Worm (Caenorhabditis elegans): ENCODE results near the gene kin-5.

The kin-5 gene

DNA sequence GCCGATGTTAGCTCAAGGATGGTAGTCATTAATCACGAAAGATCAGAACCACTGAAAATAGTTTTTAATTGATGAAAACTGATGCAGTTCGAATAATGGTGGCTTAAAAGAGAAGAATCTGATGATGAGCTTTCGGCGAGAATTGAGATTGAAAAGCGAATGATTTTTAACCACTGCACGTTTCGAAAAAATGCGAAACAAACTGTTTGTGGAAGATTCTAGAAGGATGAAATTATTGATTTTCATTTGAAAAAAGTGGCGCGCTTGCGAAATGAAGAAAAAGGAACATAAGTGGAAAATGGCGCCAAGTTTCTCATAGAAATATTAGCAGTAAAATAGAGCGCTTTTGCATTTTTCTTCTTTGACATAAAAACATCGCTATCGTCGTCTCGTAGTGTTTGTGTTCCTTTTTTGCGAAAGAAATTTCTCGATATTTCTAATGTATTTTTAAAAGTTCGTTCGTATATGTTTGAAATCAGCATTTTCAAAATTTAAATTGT lies 26.0 kb upstream of the kin-5 start, which contains the start of gene uba-1:
uba-1 (minus strand) TSS at position 51 of the 500 bp plus-strand sequence.
- TF ChIP-seq sptf-1 (tag; optimal IDR thresholded peaks at IDR 0.05) (no peak), snu-23 (GFP tag; optimal IDR thresholded peaks at IDR 0.05) (no peak), lsy-2 (tag; optimal IDR thresholded peaks at IDR 0.05) (peak in 1 of 2 experiments; percentile 26), nhr-71 (tag; optimal IDR thresholded peaks at IDR 0.05) (peak; percentile 25), nhr-11 (tag; optimal IDR thresholded peaks at IDR 0.05) (no peak), dsc-1 (tag; optimal IDR thresholded peaks at IDR 0.05) (no peak), unc-130 (tag; optimal IDR thresholded peaks at IDR 0.05) (no peak), elt-3 (tag; optimal IDR thresholded peaks at IDR 0.05) (no peak), fos-1 (tag; optimal IDR thresholded peaks at IDR 0.05) (no peak), lin-35 (GFP tag; optimal IDR thresholded peaks at IDR 0.05) (peak in 1 of 2 experiments; percentile 48), mep-1 (tag; optimal IDR thresholded peaks at IDR 0.05) (no peak), ces-1 (GFP tag; optimal IDR thresholded peaks at IDR 0.05) (no peak), ceh-82 (tag; optimal IDR thresholded peaks at IDR 0.05) (no peak), vab-15 (tag; optimal IDR thresholded peaks at IDR 0.05) (no peak), jun-1 (tag; optimal IDR thresholded peaks at IDR 0.05) (no peak), mdl-1 (tag; optimal IDR thresholded peaks at IDR 0.05) (no peak), irx-1 (tag; optimal IDR thresholded peaks at IDR 0.05) (no peak), nhr-90 (tag; optimal IDR thresholded peaks at IDR 0.05; ENCODE audit: poor library complexity) (peak; percentile 28), isw-1 (GFP tag; IDR thresholded peaks at IDR 0.05) (no peak), ama-1 (optimal IDR thresholded peaks at IDR 0.05) (no peak), pqm-1 (tag; optimal IDR thresholded peaks at IDR 0.05) (no peak), ceh-90 (tag; optimal IDR thresholded peaks at IDR 0.05) (no peak), pax-3 (tag; optimal IDR thresholded peaks at IDR 0.05) (no peak), dpl-1 (GFP tag; optimal IDR thresholded peaks at IDR 0.05) (peak in 1 of 3 experiments; percentile 51), swsn-7 (tag; optimal IDR thresholded peaks at IDR 0.05) (no peak), zag-1 (tag; optimal IDR thresholded peaks at IDR 0.05) (no peak), egl-13 (tag; optimal IDR thresholded peaks at IDR 0.05) (no peak), tbx-2 (tag; optimal IDR thresholded peaks at IDR 0.05) (peak; percentile 22), alr-1 (tag; optimal IDR thresholded peaks at IDR 0.05; ENCODE audit: borderline replicate concordance) (no peak), xbp-1 (tag; optimal IDR thresholded peaks at IDR 0.05) (peak; percentile 8), unc-86 (tag; optimal IDR thresholded peaks at IDR 0.05) (no peak), nhr-20 (tag; optimal IDR thresholded peaks at IDR 0.05) (peak; percentile 22), mef-2 (tag; optimal IDR thresholded peaks at IDR 0.05) (no peak), lin-15B (tag; optimal IDR thresholded peaks at IDR 0.05) (no peak), elt-2 (tag; optimal IDR thresholded peaks at IDR 0.05) (no peak), unc-30 (tag; optimal IDR thresholded peaks at IDR 0.05) (no peak), nhr-28 (tag; optimal IDR thresholded peaks at IDR 0.05) (no peak), nhr-47 (tag; optimal IDR thresholded peaks at IDR 0.05) (peak; percentile 13), ceh-8 (GFP tag; optimal IDR thresholded peaks at IDR 0.05) (no peak), ets-5 (GFP tag; IDR thresholded peaks at IDR 0.05) (no peak), hpl-2 (GFP tag; optimal IDR thresholded peaks at IDR 0.05) (no peak), snpc-4 (tag; optimal IDR thresholded peaks at IDR 0.05) (no peak), lin-39 (tag; optimal IDR thresholded peaks at IDR 0.05) (no peak), lin-14 (GFP tag; optimal IDR thresholded peaks at IDR 0.05) (peak; percentile 9), blmp-1 (tag; optimal IDR thresholded peaks at IDR 0.05) (no peak), aha-1 (tag; optimal IDR thresholded peaks at IDR 0.05) (no peak), fkh-10 (GFP tag; optimal IDR thresholded peaks at IDR 0.05) (no peak), Y116A8C.19 (tag; optimal IDR thresholded peaks at IDR 0.05; ENCODE audit: borderline replicate concordance) (no peak), efl-1 (optimal IDR thresholded peaks at IDR 0.05) (peak in 1 of 2 experiments; percentile 23), efl-1 (GFP tag; optimal IDR thresholded peaks at IDR 0.05 in 1 of 2) (peak in 1 of 2 experiments; percentile 82), unc-98 (GFP tag; IDR thresholded peaks at IDR 0.05) (no peak), C34B4.2 (tag; optimal IDR thresholded peaks at IDR 0.05) (no peak), nhr-77 (tag; optimal IDR thresholded peaks at IDR 0.05) (no peak), efl-3 (GFP tag; optimal IDR thresholded peaks at IDR 0.05) (no peak)

Measured in whole organism, L1 larva.